Fruit fly (Drosophila melanogaster) whole organism, embryonic: ENCODE data around the gene CG17207.

ENCODE experiments used
- Abd-B ChIP-seq: fragments of 200-800 bp; sonication (Bioruptor generic); optimal IDR thresholded peaks from 2 replicates; lab custom pipeline; 2018; ENCODE audit warnings: missing biosample characterization, mild to moderate bottlenecking, missing genetic modification characterization, moderate library complexity
- Ada2b ChIP-seq: fragments of 200-800 bp; sonication (Bioruptor generic); IDR thresholded peaks from 2 replicates; pipeline ENCODE4 v1.3.6; 2022; ENCODE audit warnings: missing biosample characterization, missing genetic modification characterization
- Atf3 ChIP-seq: fragments of 200-800 bp; sonication (Bioruptor generic); optimal IDR thresholded peaks from 3 replicates; lab custom pipeline; 2016; ENCODE audit warnings: missing biosample characterization, missing genetic modification characterization
- BEAF-32 ChIP-seq: fragments of 200-800 bp; sonication (Bioruptor generic); optimal IDR thresholded peaks from 3 replicates; lab custom pipeline; 2017; ENCODE audit warnings: missing biosample characterization, missing genetic modification characterization, mild to moderate bottlenecking, moderate library complexity, missing genetic modification reagents
- CG11093 ChIP-seq: fragments of 200-800 bp; sonication (Bioruptor generic); IDR thresholded peaks from 3 replicates; pipeline ENCODE4 v1.3.6; 2022; ENCODE audit warnings: missing biosample characterization, missing genetic modification characterization
- CG11398 ChIP-seq: fragments of 200-800 bp; sonication (Bioruptor generic); optimal IDR thresholded peaks from 2 replicates; lab custom pipeline; 2016; ENCODE audit warnings: missing biosample characterization, missing genetic modification characterization
- CG12659 ChIP-seq: fragments of 200-800 bp; sonication (Bioruptor generic); optimal IDR thresholded peaks from 3 replicates; lab custom pipeline; 2017; ENCODE audit warnings: mild to moderate bottlenecking, missing biosample characterization, missing genetic modification reagents, missing genetic modification characterization
- CG12744 ChIP-seq: fragments of 200-800 bp; sonication (Bioruptor generic); optimal IDR thresholded peaks from 2 replicates; lab custom pipeline; 2016; ENCODE audit warnings: missing biosample characterization, missing genetic modification characterization
- CG13894 ChIP-seq: fragments of 200-800 bp; sonication (Bioruptor generic); optimal IDR thresholded peaks from 3 replicates; lab custom pipeline; 2018; ENCODE audit warnings: missing biosample characterization, mild to moderate bottlenecking, missing genetic modification characterization, moderate library complexity
- CG1529 ChIP-seq: fragments of 200-800 bp; sonication (Bioruptor generic); optimal IDR thresholded peaks from 3 replicates; lab custom pipeline; 2018; ENCODE audit warnings: missing biosample characterization, missing genetic modification characterization
- CG16863 ChIP-seq: fragments of 200-800 bp; sonication (Bioruptor generic); optimal IDR thresholded peaks from 3 replicates; lab custom pipeline; 2016; ENCODE audit warnings: missing biosample characterization, missing genetic modification characterization
- CG17829 ChIP-seq: fragments of 200-800 bp; optimal IDR thresholded peaks from 2 replicates; lab custom pipeline; 2019; ENCODE audit warnings: missing biosample characterization, mild to moderate bottlenecking, missing genetic modification characterization, moderate library complexity
- CG17912 ChIP-seq: fragments of 200-800 bp; sonication (Bioruptor generic); optimal IDR thresholded peaks from 2 replicates; lab custom pipeline; 2018; ENCODE audit warnings: missing biosample characterization, mild to moderate bottlenecking, missing genetic modification characterization
- CG18599 ChIP-seq: fragments of 200-800 bp; sonication (Bioruptor generic); optimal IDR thresholded peaks from 3 replicates; lab custom pipeline; 2017; ENCODE audit warnings: missing biosample characterization, missing genetic modification characterization, mild to moderate bottlenecking, moderate library complexity, missing genetic modification reagents
- CG2129 ChIP-seq: fragments of 200-800 bp; sonication (Bioruptor generic); IDR thresholded peaks from 2 replicates; pipeline ENCODE4 v1.3.6; 2022; ENCODE audit warnings: missing biosample characterization, missing genetic modification characterization; ENCODE audit not compliant: partially characterized antibody
- CG2875 ChIP-seq: fragments of 200-800 bp; sonication (Bioruptor generic); optimal IDR thresholded peaks from 2 replicates; lab custom pipeline; 2017; ENCODE audit warnings: missing biosample characterization, mild to moderate bottlenecking, missing genetic modification characterization, missing genetic modification reagents
- CG30403 ChIP-seq: fragments of 200-800 bp; sonication (Bioruptor generic); optimal IDR thresholded peaks from 3 replicates; lab custom pipeline; 2016; ENCODE audit warnings: missing biosample characterization, missing genetic modification characterization
- CG30431 ChIP-seq: fragments of 200-800 bp; sonication (Bioruptor generic); optimal IDR thresholded peaks from 2 replicates; lab custom pipeline; 2017; ENCODE audit warnings: missing biosample characterization, missing genetic modification characterization
- CG34224 ChIP-seq: fragments of 200-800 bp; sonication (Bioruptor generic); IDR thresholded peaks from 3 replicates; pipeline ENCODE4 v1.3.6; 2022; ENCODE audit warnings: missing biosample characterization, missing genetic modification characterization; ENCODE audit not compliant: partially characterized antibody
- CG3847 ChIP-seq: fragments of 200-800 bp; sonication (Bioruptor generic); IDR thresholded peaks from 2 replicates; pipeline ENCODE4 v1.3.6; 2022; ENCODE audit warnings: missing biosample characterization, missing genetic modification characterization
- CG42726 ChIP-seq: fragments of 200-800 bp; sonication (Bioruptor generic); IDR thresholded peaks from 2 replicates; pipeline ENCODE4 v1.3.6; 2022; ENCODE audit warnings: missing biosample characterization, missing genetic modification characterization; ENCODE audit not compliant: partially characterized antibody
- CG4282 ChIP-seq: fragments of 200-800 bp; sonication (Bioruptor generic); optimal IDR thresholded peaks from 2 replicates; lab custom pipeline; 2016; ENCODE audit warnings: missing biosample characterization, missing genetic modification characterization
- CG6175 ChIP-seq: fragments of 200-800 bp; sonication (Bioruptor generic); IDR thresholded peaks from 3 replicates; pipeline ENCODE4 v1.3.6; 2022; ENCODE audit warnings: missing biosample characterization, missing genetic modification characterization
- CG7357 ChIP-seq: fragments of 200-800 bp; sonication (Bioruptor generic); IDR thresholded peaks from 3 replicates; pipeline ENCODE4 v1.3.6; 2022; ENCODE audit warnings: missing biosample characterization, missing genetic modification characterization
- CG8388 ChIP-seq: fragments of 200-800 bp; sonication (Bioruptor generic); optimal IDR thresholded peaks from 2 replicates; lab custom pipeline; 2019; ENCODE audit warnings: missing biosample characterization, mild to moderate bottlenecking, missing genetic modification characterization, moderate library complexity
- CG8765 ChIP-seq: fragments of 200-800 bp; sonication (Bioruptor generic); IDR thresholded peaks from 2 replicates; pipeline ENCODE4 v1.3.6; 2022; ENCODE audit warnings: missing biosample characterization, missing genetic modification characterization
- CG9817 ChIP-seq: fragments of 200-800 bp; sonication (Bioruptor generic); optimal IDR thresholded peaks from 2 replicates; lab custom pipeline; 2018; ENCODE audit warnings: missing biosample characterization, mild to moderate bottlenecking, missing genetic modification characterization, moderate library complexity
- Chrac-16 ChIP-seq: fragments of 200-800 bp; sonication (Bioruptor generic); optimal IDR thresholded peaks from 3 replicates; lab custom pipeline; 2016; ENCODE audit warnings: missing biosample characterization, missing genetic modification characterization
- Deaf1 ChIP-seq: fragments of 200-800 bp; optimal IDR thresholded peaks from 3 replicates; lab custom pipeline; 2019; ENCODE audit warnings: missing biosample characterization, mild to moderate bottlenecking, missing genetic modification characterization, moderate library complexity
- Fer1 ChIP-seq: fragments of 200-800 bp; sonication (Bioruptor generic); optimal IDR thresholded peaks from 2 replicates; lab custom pipeline; 2017; ENCODE audit warnings: missing biosample characterization, mild to moderate bottlenecking, missing genetic modification characterization
- Fer2 ChIP-seq: fragments of 200-800 bp; sonication (Bioruptor generic); optimal IDR thresholded peaks from 2 replicates; lab custom pipeline; 2018; ENCODE audit warnings: missing biosample characterization, mild to moderate bottlenecking, missing genetic modification characterization, moderate library complexity
- NC2β ChIP-seq: fragments of 200-800 bp; sonication (Bioruptor generic); optimal IDR thresholded peaks from 2 replicates; lab custom pipeline; 2016; ENCODE audit warnings: missing biosample characterization, missing genetic modification characterization
- Side ChIP-seq: fragments of 200-800 bp; sonication (Bioruptor generic); optimal IDR thresholded peaks from 2 replicates; lab custom pipeline; 2016; ENCODE audit warnings: missing biosample characterization, missing genetic modification characterization
- Sin3A ChIP-seq: fragments of >200 bp; optimal IDR thresholded peaks from 2 replicates; lab custom pipeline; 2018
- Six4 ChIP-seq: fragments of 200-800 bp; sonication (Bioruptor generic); optimal IDR thresholded peaks from 2 replicates; lab custom pipeline; 2016; ENCODE audit warnings: missing biosample characterization, missing genetic modification characterization
- ash1 ChIP-seq: fragments of 200-800 bp; sonication (Bioruptor generic); optimal IDR thresholded peaks from 2 replicates; lab custom pipeline; 2018; ENCODE audit warnings: missing biosample characterization, mild to moderate bottlenecking, missing genetic modification characterization
- ci ChIP-seq: fragments of 200-800 bp; sonication (Bioruptor generic); IDR thresholded peaks from 3 replicates; pipeline ENCODE4 v1.3.6; 2022; ENCODE audit warnings: missing biosample characterization, missing genetic modification characterization
- dmrt11E ChIP-seq: fragments of 200-800 bp; sonication (Bioruptor generic); optimal IDR thresholded peaks from 3 replicates; lab custom pipeline; 2018; ENCODE audit warnings: missing biosample characterization, mild to moderate bottlenecking, missing genetic modification characterization, moderate library complexity
- dysf ChIP-seq: fragments of 200-800 bp; sonication (Bioruptor generic); IDR thresholded peaks from 3 replicates; pipeline ENCODE4 v1.3.6; 2022; ENCODE audit warnings: missing biosample characterization, missing genetic modification characterization
- exex ChIP-seq: fragments of 200-800 bp; sonication (Bioruptor generic); optimal IDR thresholded peaks from 4 replicates; lab custom pipeline; 2018; ENCODE audit warnings: missing biosample characterization, mild to moderate bottlenecking, missing genetic modification characterization, moderate library complexity
- fd64A ChIP-seq: fragments of 200-800 bp; sonication (Bioruptor generic); optimal IDR thresholded peaks from 3 replicates; lab custom pipeline; 2018; ENCODE audit warnings: missing biosample characterization, mild to moderate bottlenecking, missing genetic modification characterization
- fru ChIP-seq: fragments of >200 bp; optimal IDR thresholded peaks from 2 replicates; lab custom pipeline; 2017
- gsb ChIP-seq: fragments of 200-800 bp; sonication (Bioruptor generic); IDR thresholded peaks from 2 replicates; pipeline ENCODE4 v1.3.6; 2022; ENCODE audit warnings: missing biosample characterization, missing genetic modification characterization
- gt ChIP-seq: fragments of 200-800 bp; sonication (Bioruptor generic); IDR thresholded peaks from 2 replicates; pipeline ENCODE4 v1.3.6; 2022; ENCODE audit warnings: missing biosample characterization, missing genetic modification characterization
- hth ChIP-seq: fragments of >200 bp; optimal IDR thresholded peaks from 2 replicates; lab custom pipeline; 2017; ENCODE audit warnings: inconsistent platforms
- lbe ChIP-seq: fragments of 200-800 bp; sonication (Bioruptor generic); optimal IDR thresholded peaks from 2 replicates; lab custom pipeline; 2016; ENCODE audit warnings: missing biosample characterization, mild to moderate bottlenecking, missing genetic modification characterization
- nau ChIP-seq: fragments of 200-800 bp; sonication (Bioruptor generic); optimal IDR thresholded peaks from 3 replicates; lab custom pipeline; 2017; ENCODE audit warnings: missing biosample characterization, mild to moderate bottlenecking, missing genetic modification characterization, missing genetic modification reagents
- nmo ChIP-seq: fragments of 200-800 bp; sonication (Bioruptor generic); optimal IDR thresholded peaks from 2 replicates; lab custom pipeline; 2018; ENCODE audit warnings: missing biosample characterization, mild to moderate bottlenecking, missing genetic modification characterization, moderate library complexity
- pho ChIP-seq: fragments of 200-800 bp; sonication (Bioruptor generic); optimal IDR thresholded peaks from 2 replicates; lab custom pipeline; 2016; ENCODE audit warnings: missing biosample characterization, missing genetic modification characterization
- repo ChIP-seq: fragments of 200-800 bp; sonication (Bioruptor generic); optimal IDR thresholded peaks from 2 replicates; lab custom pipeline; 2016; ENCODE audit warnings: missing biosample characterization, missing genetic modification characterization
- ro ChIP-seq: fragments of 200-800 bp; sonication (Bioruptor generic); IDR thresholded peaks from 2 replicates; pipeline ENCODE4 v1.3.6; 2022; ENCODE audit warnings: missing biosample characterization, missing genetic modification characterization
- schlank ChIP-seq: fragments of 200-800 bp; sonication (Bioruptor generic); optimal IDR thresholded peaks from 2 replicates; lab custom pipeline; 2018; ENCODE audit warnings: missing biosample characterization, mild to moderate bottlenecking, missing genetic modification characterization
- slou ChIP-seq: fragments of 200-800 bp; sonication (Bioruptor generic); optimal IDR thresholded peaks from 3 replicates; lab custom pipeline; 2016; ENCODE audit warnings: missing biosample characterization, missing genetic modification characterization

CG17207 gene

DNA sequence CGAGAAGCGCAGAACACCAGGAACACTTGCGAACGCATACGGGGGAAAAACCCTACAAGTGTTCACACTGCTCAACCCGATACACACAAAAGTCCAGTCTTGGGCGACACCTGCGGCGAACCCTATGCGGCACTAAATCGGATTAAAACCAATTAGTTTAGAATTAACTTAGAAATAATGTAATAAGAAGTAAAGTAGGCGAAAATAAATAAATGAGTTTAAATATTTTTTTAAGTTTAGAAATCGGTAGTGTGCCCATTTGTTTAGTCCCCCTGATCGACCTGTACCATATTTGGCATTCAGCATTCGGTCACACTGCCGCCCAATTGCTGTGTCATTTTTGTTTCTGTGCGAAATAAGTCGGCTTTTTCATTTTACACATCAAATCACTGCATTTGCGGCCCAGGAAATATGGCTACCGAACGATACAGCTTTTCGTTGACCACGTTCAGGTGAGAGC lies 7.9 kb downstream of the CG17207 start, which contains the start of gene Prosalpha2 (continued):
- TF ChIP-seq CG16863 (GFP tag; lab: Kevin White, UChicago) (no peak), CG42726 (GFP tag; lab: Robert Waterston, UW) (no peak), CG1529 (no peak), CG7357 (peak; percentile 93), CG30403 (GFP tag; lab: Kevin White, UChicago) (no peak), BEAF-32 (GFP tag; lab: Kevin White, UChicago) (peak; percentile 34), CG2875 (GFP tag; lab: Kevin White, UChicago) (no peak), CG4282 (GFP tag; lab: Kevin White, UChicago) (no peak), CG9817 (tag; lab: Kevin White, UChicago) (no peak), CG17912 (GFP tag; lab: Kevin White, UChicago) (no peak), lbe (no peak), ash1 (GFP tag; lab: Kevin White, UChicago) (no peak), CG11093 (no peak; the same call in 2 of the 3 replicates), Deaf1 (tag; lab: Kevin White, UChicago) (no peak), CG30431 (no peak), CG6175 (no peak), Side (GFP tag; lab: Kevin White, UChicago) (no peak), Chrac-16 (GFP tag; lab: Kevin White, UChicago) (no peak), fd64A (GFP tag; lab: Kevin White, UChicago) (no peak), pho (GFP tag; lab: Kevin White, UChicago) (no peak), CG12659 (GFP tag; lab: Kevin White, UChicago) (peak; percentile 68), CG8388 (no peak), Sin3A (lab: Kevin White, UChicago) (peak; percentile 66), CG8765 (GFP tag; lab: Robert Waterston, UW) (no peak), Six4 (GFP tag; lab: Kevin White, UChicago) (no peak), repo (no peak), nau (no peak), gt (GFP tag; lab: Robert Waterston, UW) (no peak), dmrt11E (tag; lab: Kevin White, UChicago) (no peak), CG3847 (GFP tag; lab: Robert Waterston, UW) (no peak), exex (no peak), Fer2 (tag; lab: Kevin White, UChicago) (no peak), CG2129 (GFP tag; lab: Robert Waterston, UW) (no peak), CG13894 (peak; percentile 23), Ada2b (GFP tag; lab: Robert Waterston, UW) (no peak), CG11398 (GFP tag; lab: Kevin White, UChicago) (no peak), hth (no peak), schlank (tag; lab: Kevin White, UChicago) (no peak), CG34224 (GFP tag; lab: Robert Waterston, UW) (no peak), Abd-B (no peak), ci (GFP tag; lab: Robert Waterston, UW) (no peak), CG17829 (tag; lab: Kevin White, UChicago) (peak; percentile 33), CG18599 (no peak), NC2β (GFP tag; lab: Kevin White, UChicago) (no peak), gsb (GFP tag; lab: Robert Waterston, UW) (no peak), CG12744 (GFP tag; lab: Kevin White, UChicago) (no peak), dysf (peak; percentile 32; the same call in 1 of the 3 replicates), nmo (GFP tag; lab: Kevin White, UChicago) (peak; percentile 42), Fer1 (GFP tag; lab: Kevin White, UChicago) (peak; percentile 21), ro (GFP tag; lab: Robert Waterston, UW) (no peak), Atf3 (no peak), fru (lab: Kevin White, UChicago) (no peak), slou (GFP tag; lab: Kevin White, UChicago) (no peak)
